Fruit fly (Drosophila melanogaster): ENCODE results near the gene CycT.

Gene CycT

dm6 chr3L:17531397-17531796 is 26.2 kb downstream of the CycT start (continued):
- TF ChIP-seq CG17568 (GFP tag; optimal IDR thresholded peaks at IDR 0.05) (peak; percentile 1), CG3407 (GFP tag; optimal IDR thresholded peaks at IDR 0.05) (no peak), dmrt11E (tag; optimal IDR thresholded peaks at IDR 0.05) (no peak), CG6689 (GFP tag; IDR thresholded peaks at IDR 0.05) (no peak), Dbx (GFP tag; IDR thresholded peaks at IDR 0.05) (no peak), Six4 (GFP tag; optimal IDR thresholded peaks at IDR 0.05) (no peak), hbn (GFP tag; IDR thresholded peaks at IDR 0.05; ENCODE audit: partially characterized antibody) (no peak), insv (GFP tag; optimal IDR thresholded peaks at IDR 0.05) (no peak), Dad (GFP tag; optimal IDR thresholded peaks at IDR 0.05) (no peak), CG4404 (GFP tag; IDR thresholded peaks at IDR 0.05) (no peak), CG1602 (GFP tag; optimal IDR thresholded peaks at IDR 0.05) (no peak), vfl (GFP tag; optimal IDR thresholded peaks at IDR 0.05) (no peak), CG11093 (GFP tag; IDR thresholded peaks at IDR 0.05) (no peak), CG6654 (GFP tag; optimal IDR thresholded peaks at IDR 0.05) (no peak), Bgb (GFP tag; IDR thresholded peaks at IDR 0.05; ENCODE audit: partially characterized antibody) (no peak), kah (GFP tag; optimal IDR thresholded peaks at IDR 0.05) (no peak), CG10209 (GFP tag; optimal IDR thresholded peaks at IDR 0.05) (no peak), btn (GFP tag; optimal IDR thresholded peaks at IDR 0.05) (no peak), CG1233 (GFP tag; optimal IDR thresholded peaks at IDR 0.05) (no peak), CG9932 (GFP tag; IDR thresholded peaks at IDR 0.05) (no peak), Rfx (GFP tag; IDR thresholded peaks at IDR 0.05) (no peak), CG32532 (GFP tag; IDR thresholded peaks at IDR 0.05) (no peak), ash1 (GFP tag; optimal IDR thresholded peaks at IDR 0.05) (no peak), crc (GFP tag; optimal IDR thresholded peaks at IDR 0.05) (no peak), Atf3 (GFP tag; optimal IDR thresholded peaks at IDR 0.05) (no peak), tx (GFP tag; optimal IDR thresholded peaks at IDR 0.05) (no peak), Vsx1 (GFP tag; optimal IDR thresholded peaks at IDR 0.05) (no peak), unpg (GFP tag; optimal IDR thresholded peaks at IDR 0.05) (peak; percentile 11), CG7987 (GFP tag; optimal IDR thresholded peaks at IDR 0.05) (peak; percentile 64), Fer1 (GFP tag; optimal IDR thresholded peaks at IDR 0.05) (peak; percentile 25), CG9817 (tag; optimal IDR thresholded peaks at IDR 0.05) (no peak), Scr (GFP tag; IDR thresholded peaks at IDR 0.05; ENCODE audit: partially characterized antibody) (no peak), CG4328 (GFP tag; optimal IDR thresholded peaks at IDR 0.05) (peak; percentile 32), Hr39 (optimal IDR thresholded peaks at IDR 0.05) (no peak), HmgZ (tag; optimal IDR thresholded peaks at IDR 0.05) (peak; percentile 45), zen (tag; optimal IDR thresholded peaks at IDR 0.05) (no peak), GATAe (GFP tag; conservative IDR thresholded peaks at IDR 0.05) (peak; percentile 80), CG16779 (GFP tag; IDR thresholded peaks at IDR 0.05) (no peak), usp (GFP tag; optimal IDR thresholded peaks at IDR 0.05) (no peak), ERR (GFP tag; optimal IDR thresholded peaks at IDR 0.05) (no peak), ewg (GFP tag; optimal IDR thresholded peaks at IDR 0.05) (no peak), D19A (tag; optimal IDR thresholded peaks at IDR 0.05) (no peak), tap (tag; optimal IDR thresholded peaks at IDR 0.05) (no peak), Jarid2 (GFP tag; optimal IDR thresholded peaks at IDR 0.05) (no peak), CG7963 (GFP tag; IDR thresholded peaks at IDR 0.05; ENCODE audit: partially characterized antibody) (no peak), jing (GFP tag; optimal IDR thresholded peaks at IDR 0.05) (no peak), CG12769 (tag; optimal IDR thresholded peaks at IDR 0.05) (peak; percentile 67), E2f2 (GFP tag; IDR thresholded peaks at IDR 0.05) (no peak), CG10321 (GFP tag; IDR thresholded peaks at IDR 0.05) (no peak), Mes4 (GFP tag; optimal IDR thresholded peaks at IDR 0.05) (no peak), Oaz (GFP tag; IDR thresholded peaks at IDR 0.05) (no peak), B-H2 (GFP tag; optimal IDR thresholded peaks at IDR 0.05) (peak; percentile 33)
